Worm (Caenorhabditis elegans) whole organism, L4 larva: ENCODE data around the gene oac-31.

Source experiments
- R02D3.7 ChIP-seq: fragments of 150-350 bp; sonication (generic microtip); optimal IDR thresholded peaks from 3 replicates; lab custom pipeline; 2014; ENCODE audit warnings: missing biosample characterization, missing genetic modification characterization
- arid-1 ChIP-seq: fragments of 200-800 bp; sonication (Bioruptor generic); conservative IDR thresholded peaks from 2 replicates; pipeline ENCODE4 v1.3.6; 2022; ENCODE audit warnings: missing genetic modification reagents, missing genetic modification characterization, missing compliant biosample characterization
- lin-39 ChIP-seq: fragments of 150-350 bp; optimal IDR thresholded peaks from 2 replicates; lab custom pipeline; 2014; ENCODE audit warnings: missing biosample characterization, missing genetic modification reagents, missing genetic modification characterization
- mes-2 ChIP-seq: sonication (generic microtip); optimal IDR thresholded peaks from 2 replicates; lab custom pipeline; 2016; ENCODE audit warnings: missing genotype, mild to moderate bottlenecking, missing genetic modification characterization, missing compliant biosample characterization; ENCODE audit not compliant: poor library complexity, severe bottlenecking
- mxl-2 ChIP-seq: fragments of 200-800 bp; sonication (Bioruptor generic); conservative IDR thresholded peaks from 2 replicates; pipeline ENCODE4 v1.3.6; 2022; ENCODE audit warnings: missing genetic modification reagents, missing genetic modification characterization, missing compliant biosample characterization
- nhr-237 ChIP-seq: sonication (generic microtip); optimal IDR thresholded peaks from 2 replicates; lab custom pipeline; 2017; ENCODE audit warnings: missing biosample characterization, missing genetic modification characterization
- nhr-41 ChIP-seq: fragments of 200-800 bp; sonication (Bioruptor generic); IDR thresholded peaks from 2 replicates; pipeline ENCODE4 v1.3.6; 2022; ENCODE audit warnings: missing genetic modification reagents, missing genetic modification characterization, missing compliant biosample characterization
- rbr-2 ChIP-seq: sonication (generic microtip); optimal IDR thresholded peaks from 2 replicates; lab custom pipeline; 2016; ENCODE audit warnings: missing genotype, missing genetic modification characterization, missing compliant biosample characterization
- snpc-1.2 ChIP-seq: fragments of 200-800 bp; sonication (Bioruptor generic); IDR thresholded peaks from 2 replicates; pipeline ENCODE4 v1.3.6; 2022; ENCODE audit warnings: missing genetic modification reagents, missing genetic modification characterization, missing compliant biosample characterization
- spr-3 ChIP-seq: fragments of 200-800 bp; sonication (Bioruptor generic); optimal IDR thresholded peaks from 2 replicates; lab custom pipeline; 2018; ENCODE audit warnings: mild to moderate bottlenecking, missing genetic modification characterization, missing compliant biosample characterization
- unc-62 ChIP-seq, 3 experiments: fragments of 150-350 bp in 1 of 3; sonication (generic microtip); optimal IDR thresholded peaks in 2 of 3; peaks in 1 of 3; 1 replicate in 1 of 3; 2 replicates in 2 of 3; lab custom pipeline; 2014 to 2017; ENCODE audit warnings: missing biosample characterization in 3 of 3, missing genetic modification characterization in 3 of 3, missing genetic modification reagents in 3 of 3, missing genotype in 1 of 3
- ztf-7 ChIP-seq: fragments of 150-350 bp; optimal IDR thresholded peaks from 2 replicates; lab custom pipeline; 2014; ENCODE audit warnings: missing biosample characterization, missing genetic modification characterization

- no peak for TF ChIP-seq nhr-41
- TF ChIP-seq mxl-2 (GFP tag; lab: Robert Waterston, UW) = no peak
- no peak for TF ChIP-seq spr-3
- TF ChIP-seq nhr-237 (tag; lab: Kevin White, UChicago) = no peak
- TF ChIP-seq R02D3.7 (tag; lab: Kevin White, UChicago) = no peak
- no peak for TF ChIP-seq rbr-2 (tag; lab: Kevin White, UChicago)
- no peak for TF ChIP-seq arid-1 (GFP tag; lab: Robert Waterston, UW)
- TF ChIP-seq unc-62 (GFP tag; optimal IDR thresholded peaks at IDR 0.05 in 1 of 2; lab: Kevin White, UChicago) = no peak
- no peak for TF ChIP-seq unc-62 (tag; optimal IDR thresholded peaks at IDR 0.05; lab: Kevin White, UChicago)
- no peak for TF ChIP-seq mes-2
- TF ChIP-seq lin-39 (tag; lab: Kevin White, UChicago) = no peak
- TF ChIP-seq snpc-1.2 (GFP tag; lab: Robert Waterston, UW) = no peak
- no peak for TF ChIP-seq ztf-7 (tag; lab: Kevin White, UChicago)
These were observed 29.0 kb upstream of the oac-31 start for ce11 chrV:1570679-1571078.
